Worm (Caenorhabditis elegans) whole organism, young adult: ENCODE measurements around the gene F47G3.4.

Source experiments
- B0019.2 ChIP-seq: fragments of 200-800 bp; sonication (Bioruptor generic); conservative IDR thresholded peaks from 2 replicates; pipeline ENCODE4 v1.3.6; 2022; ENCODE audit warnings: missing genetic modification reagents, missing genetic modification characterization, missing compliant biosample characterization
- D2030.7 ChIP-seq: fragments of 200-800 bp; sonication (Bioruptor generic); IDR thresholded peaks from 2 replicates; pipeline ENCODE4 v1.3.6; 2022; ENCODE audit warnings: missing genetic modification reagents, missing genetic modification characterization, missing compliant biosample characterization
- F33H1.4 ChIP-seq: fragments of 200-800 bp; sonication (Bioruptor generic); IDR thresholded peaks from 2 replicates; pipeline ENCODE4 v1.3.6; 2022; ENCODE audit warnings: missing genetic modification reagents, missing genetic modification characterization, missing compliant biosample characterization
- T07F8.4 ChIP-seq: sonication (generic microtip); optimal IDR thresholded peaks from 2 replicates; lab custom pipeline; 2016; ENCODE audit warnings: mild to moderate bottlenecking, missing genetic modification characterization, moderate library complexity, missing compliant biosample characterization
- Y53G8AR.9 ChIP-seq: fragments of 200-800 bp; sonication (Bioruptor generic); conservative IDR thresholded peaks from 2 replicates; pipeline ENCODE4 v1.3.6; 2022; ENCODE audit warnings: missing genetic modification reagents, missing genetic modification characterization, missing compliant biosample characterization
- atf-7 ChIP-seq: sonication (generic microtip); optimal IDR thresholded peaks from 2 replicates; lab custom pipeline; 2017; ENCODE audit warnings: mild to moderate bottlenecking, missing genetic modification characterization, missing compliant biosample characterization
- athp-1 ChIP-seq: sonication (generic microtip); optimal IDR thresholded peaks from 2 replicates; lab custom pipeline; 2017; ENCODE audit warnings: mild to moderate bottlenecking, missing genetic modification characterization, missing compliant biosample characterization
- attf-6 ChIP-seq: fragments of 200-800 bp; sonication (Bioruptor generic); IDR thresholded peaks from 2 replicates; pipeline ENCODE4 v1.3.6; 2022; ENCODE audit warnings: missing genetic modification reagents, missing genetic modification characterization, missing compliant biosample characterization
- ccch-3 ChIP-seq: fragments of 200-800 bp; sonication (Bioruptor generic); optimal IDR thresholded peaks from 2 replicates; lab custom pipeline; 2018; ENCODE audit warnings: mild to moderate bottlenecking, missing genetic modification characterization, missing compliant biosample characterization
- cebp-1 ChIP-seq, 2 experiments: fragments of 200-800 bp in 1 of 2; sonication (Bioruptor generic) in 1 of 2; sonication (generic microtip) in 1 of 2; IDR thresholded peaks in 1 of 2; optimal IDR thresholded peaks in 1 of 2; 2 replicates each; pipeline versions ENCODE4 v1.3.6 to Lab custom; 2017 to 2022; ENCODE audit warnings: missing compliant biosample characterization in 2 of 2, missing genetic modification characterization in 2 of 2, mild to moderate bottlenecking in 1 of 2, missing genetic modification reagents in 1 of 2, moderate library complexity in 1 of 2
- cebp-2 ChIP-seq: fragments of 200-800 bp; sonication (Bioruptor generic); IDR thresholded peaks from 2 replicates; pipeline ENCODE4 v1.3.6; 2022; ENCODE audit warnings: missing genetic modification characterization, missing compliant biosample characterization
- ceh-100 ChIP-seq: fragments of 200-800 bp; sonication (Bioruptor generic); IDR thresholded peaks from 2 replicates; pipeline ENCODE4 v1.3.6; 2022; ENCODE audit warnings: missing genetic modification reagents, missing genetic modification characterization, missing compliant biosample characterization
- egrh-3 ChIP-seq: fragments of 200-800 bp; sonication (Bioruptor generic); IDR thresholded peaks from 2 replicates; pipeline ENCODE4 v1.3.6; 2022; ENCODE audit warnings: missing genetic modification reagents, missing genetic modification characterization, missing compliant biosample characterization
- him-1 ChIP-seq: sonication (generic microtip); optimal IDR thresholded peaks from 2 replicates; lab custom pipeline; 2016; ENCODE audit warnings: missing genotype, missing genetic modification reagents, missing genetic modification characterization, missing compliant biosample characterization
- hmg-20 ChIP-seq: fragments of 200-800 bp; sonication (Bioruptor generic); IDR thresholded peaks from 2 replicates; pipeline ENCODE4 v1.3.6; 2022; ENCODE audit warnings: missing genetic modification reagents, missing genetic modification characterization, missing compliant biosample characterization
- hsf-1 ChIP-seq: fragments of 200-800 bp; sonication (Bioruptor generic); IDR thresholded peaks from 2 replicates; pipeline ENCODE4 v1.3.6; 2022; ENCODE audit warnings: missing genetic modification reagents, missing genetic modification characterization, missing compliant biosample characterization
- let-526 ChIP-seq: fragments of 200-800 bp; sonication (Bioruptor generic); IDR thresholded peaks from 2 replicates; pipeline ENCODE4 v1.3.6; 2022; ENCODE audit warnings: missing genetic modification reagents, missing genetic modification characterization, missing compliant biosample characterization
- lir-1 ChIP-seq: fragments of 200-800 bp; sonication (Bioruptor generic); conservative IDR thresholded peaks from 2 replicates; pipeline ENCODE4 v1.3.6; 2022; ENCODE audit warnings: missing genetic modification reagents, missing genetic modification characterization, missing compliant biosample characterization
- lsy-27 ChIP-seq: sonication (generic microtip); optimal IDR thresholded peaks from 2 replicates; lab custom pipeline; 2017; ENCODE audit warnings: missing genetic modification characterization, mild to moderate bottlenecking, missing compliant biosample characterization, antibody characterized with exemption, missing genotype, borderline replicate concordance; ENCODE audit not compliant: insufficient read depth
- madf-6 ChIP-seq: fragments of 200-800 bp; sonication (Bioruptor generic); IDR thresholded peaks from 2 replicates; pipeline ENCODE4 v1.3.6; 2022; ENCODE audit warnings: missing genetic modification reagents, missing genetic modification characterization, missing compliant biosample characterization
- madf-8 ChIP-seq: fragments of 200-800 bp; sonication (Bioruptor generic); conservative IDR thresholded peaks from 2 replicates; pipeline ENCODE4 v1.3.6; 2022; ENCODE audit warnings: missing genetic modification reagents, missing genetic modification characterization, missing compliant biosample characterization
- mxl-1 ChIP-seq: sonication (generic microtip); optimal IDR thresholded peaks from 2 replicates; lab custom pipeline; 2016; ENCODE audit warnings: missing genetic modification characterization, missing compliant biosample characterization
- nfya-1 ChIP-seq: sonication (generic microtip); optimal IDR thresholded peaks from 2 replicates; lab custom pipeline; 2017; ENCODE audit warnings: antibody characterized with exemption, missing compliant biosample characterization, missing genetic modification characterization, borderline replicate concordance; ENCODE audit not compliant: insufficient read depth
- nhr-179 ChIP-seq: sonication (generic microtip); optimal IDR thresholded peaks from 2 replicates; lab custom pipeline; 2016; ENCODE audit warnings: mild to moderate bottlenecking, missing genetic modification characterization, missing compliant biosample characterization
- nhr-27 ChIP-seq: fragments of 200-800 bp; sonication (Bioruptor generic); optimal IDR thresholded peaks from 2 replicates; lab custom pipeline; 2018; ENCODE audit warnings: mild to moderate bottlenecking, missing genetic modification characterization, moderate library complexity, missing compliant biosample characterization
- pbrm-1 ChIP-seq: fragments of 200-800 bp; sonication (Bioruptor generic); IDR thresholded peaks from 2 replicates; pipeline ENCODE4 v1.3.6; 2022; ENCODE audit warnings: missing genetic modification reagents, missing genetic modification characterization, missing compliant biosample characterization
- rcor-1 ChIP-seq: fragments of 200-800 bp; sonication (Bioruptor generic); IDR thresholded peaks from 2 replicates; pipeline ENCODE4 v1.3.6; 2022; ENCODE audit warnings: missing genetic modification reagents, missing genetic modification characterization, missing compliant biosample characterization
- rpc-1 ChIP-seq, 2 experiments: fragments of 150-350 bp in 1 of 2; sonication (generic microtip) in 1 of 2; optimal IDR thresholded peaks; 2 replicates each; lab custom pipeline; 2014 to 2018; ENCODE audit warnings: missing biosample characterization in 1 of 2, missing genetic modification characterization in 1 of 2, missing genetic modification reagents in 1 of 2, missing genotype in 1 of 2
- sea-2 ChIP-seq: fragments of 200-800 bp; sonication (Bioruptor generic); IDR thresholded peaks from 2 replicates; pipeline ENCODE4 v1.3.6; 2022; ENCODE audit warnings: missing genetic modification characterization, missing compliant biosample characterization
- somi-1 ChIP-seq: fragments of 200-800 bp; sonication (Bioruptor generic); optimal IDR thresholded peaks from 2 replicates; lab custom pipeline; 2018; ENCODE audit warnings: mild to moderate bottlenecking, missing genetic modification characterization, missing compliant biosample characterization
- unc-130 ChIP-seq: sonication (generic microtip); optimal IDR thresholded peaks from 2 replicates; lab custom pipeline; 2016; ENCODE audit warnings: missing genetic modification reagents, missing genetic modification characterization, missing compliant biosample characterization
- unc-62 ChIP-seq: fragments of 150-350 bp; optimal IDR thresholded peaks from 2 replicates; lab custom pipeline; 2014; ENCODE audit warnings: missing biosample characterization, missing genetic modification reagents, missing genetic modification characterization
- xnd-1 ChIP-seq: sonication (generic microtip); optimal IDR thresholded peaks from 2 replicates; lab custom pipeline; 2016; ENCODE audit warnings: missing genotype, missing genetic modification reagents, missing genetic modification characterization, missing compliant biosample characterization
- zim-3 ChIP-seq: sonication (generic microtip); optimal IDR thresholded peaks from 2 replicates; lab custom pipeline; 2017; ENCODE audit warnings: mild to moderate bottlenecking, missing genetic modification characterization, moderate library complexity, missing compliant biosample characterization
- ztf-25 ChIP-seq: fragments of 200-800 bp; sonication (Bioruptor generic); IDR thresholded peaks from 2 replicates; pipeline ENCODE4 v1.3.6; 2022; ENCODE audit warnings: missing genetic modification reagents, missing genetic modification characterization, missing compliant biosample characterization
- ztf-28 ChIP-seq: fragments of 200-800 bp; sonication (Bioruptor generic); IDR thresholded peaks from 2 replicates; pipeline ENCODE4 v1.3.6; 2022; ENCODE audit warnings: missing genetic modification reagents, missing genetic modification characterization, missing compliant biosample characterization

F47G3.4 gene

ce11 chrX:2425284-2425683 is 43.9 kb downstream of the F47G3.4 start:
- TF ChIP-seq pbrm-1 (GFP tag; lab: Robert Waterston, UW) = no peak
- TF ChIP-seq him-1 (tag; lab: Kevin White, UChicago) = no peak
- TF ChIP-seq cebp-2 (GFP tag; lab: Robert Waterston, UW) = no peak
- no peak for TF ChIP-seq lsy-27 (tag; lab: Kevin White, UChicago)
- no peak for TF ChIP-seq hmg-20
- no peak for TF ChIP-seq ceh-100 (GFP tag; lab: Robert Waterston, UW)
- no peak for TF ChIP-seq Y53G8AR.9 (GFP tag; lab: Robert Waterston, UW)
- no peak for TF ChIP-seq hsf-1 (GFP tag; lab: Robert Waterston, UW)
- no peak for TF ChIP-seq egrh-3
- no peak for TF ChIP-seq somi-1 (GFP tag; lab: Kevin White, UChicago)
- no peak for TF ChIP-seq nhr-27 (tag; lab: Kevin White, UChicago)
- TF ChIP-seq attf-6 = no peak
- no peak for TF ChIP-seq unc-62 (GFP tag; lab: Kevin White, UChicago)
- no peak for TF ChIP-seq zim-3 (tag; lab: Kevin White, UChicago)
- TF ChIP-seq let-526 = no peak
- TF ChIP-seq ztf-25 (GFP tag; lab: Robert Waterston, UW) = no peak
- TF ChIP-seq atf-7 = no peak
- no peak for TF ChIP-seq sea-2 (GFP tag; lab: Robert Waterston, UW)
- TF ChIP-seq xnd-1 (tag; lab: Kevin White, UChicago) = no peak

- TF ChIP-seq cebp-1 (GFP tag; IDR thresholded peaks at IDR 0.05; lab: Robert Waterston, UW) (no peak), cebp-1 (tag; optimal IDR thresholded peaks at IDR 0.05; lab: Kevin White, UChicago) (no peak), zim-3 (tag; lab: Kevin White, UChicago) (no peak), nfya-1 (tag; lab: Kevin White, UChicago) (no peak), madf-8 (GFP tag; lab: Robert Waterston, UW) (no peak)
Measured at ce11 chrX:2426932-2427331, 45.5 kb downstream of the F47G3.4 start.

- TF ChIP-seq T07F8.4 (tag; lab: Kevin White, UChicago) = no peak
- no peak for TF ChIP-seq madf-6 (GFP tag; lab: Robert Waterston, UW)
- TF ChIP-seq ccch-3 (GFP tag; lab: Kevin White, UChicago) = no peak
- TF ChIP-seq athp-1 (tag; lab: Kevin White, UChicago) = no peak
- TF ChIP-seq him-1 (tag; lab: Kevin White, UChicago) = no peak
- no peak for TF ChIP-seq madf-8 (GFP tag; lab: Robert Waterston, UW)
- no peak for TF ChIP-seq mxl-1 (tag; lab: Kevin White, UChicago)
- TF ChIP-seq D2030.7 (GFP tag; lab: Robert Waterston, UW) = no peak
- TF ChIP-seq F33H1.4 (GFP tag; lab: Robert Waterston, UW) = no peak
- TF ChIP-seq rpc-1 (optimal IDR thresholded peaks at IDR 0.05; lab: Kevin White, UChicago) = no peak
- no peak for TF ChIP-seq rpc-1 (tag; optimal IDR thresholded peaks at IDR 0.05; lab: Kevin White, UChicago)
- no peak for TF ChIP-seq unc-130 (GFP tag; lab: Kevin White, UChicago)
- no peak for TF ChIP-seq ceh-100 (GFP tag; lab: Robert Waterston, UW)
- no peak for TF ChIP-seq nhr-179 (tag; lab: Kevin White, UChicago)
- no peak for TF ChIP-seq ztf-28
- TF ChIP-seq xnd-1 (tag; lab: Kevin White, UChicago) = no peak
- no peak for TF ChIP-seq lir-1 (GFP tag; lab: Robert Waterston, UW)
- no peak for TF ChIP-seq B0019.2 (GFP tag; lab: Robert Waterston, UW)
- no peak for TF ChIP-seq rcor-1 (GFP tag; lab: Robert Waterston, UW)
Measured at ce11 chrX:2427404-2427803, 46.0 kb downstream of the F47G3.4 start, which contains the start of gene gcy-31. Gene gcy-31 (minus strand): TSS chrX:2427504.
